Fruit fly (Drosophila melanogaster): ENCODE data around the gene CG13003.

Gene CG13003

DNA sequence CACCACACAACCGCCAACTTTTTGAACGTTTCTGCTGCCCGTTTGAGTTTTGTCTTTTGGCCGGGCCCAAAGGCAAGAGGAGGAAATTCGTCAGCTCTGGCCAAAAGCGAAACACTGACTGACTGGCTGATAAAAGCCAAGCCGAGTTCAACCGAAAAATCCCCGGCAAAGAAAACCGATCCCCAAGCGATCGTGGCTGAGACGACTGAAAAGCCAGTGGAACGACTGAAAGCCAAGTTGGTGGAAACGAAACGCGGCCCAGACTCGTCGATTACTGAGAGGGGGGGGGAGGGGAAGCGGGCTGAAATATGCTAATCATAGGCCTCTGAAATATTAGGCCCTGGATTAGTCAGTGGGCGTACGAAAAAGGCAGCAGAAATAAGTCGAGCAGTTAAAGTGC is at the start of gene CG13003 (continued):
- TF ChIP-seq C15 (GFP tag; IDR thresholded peaks at IDR 0.05): no peak
- no peak for TF ChIP-seq fd64A (GFP tag; optimal IDR thresholded peaks at IDR 0.05)
- TF ChIP-seq Gug (GFP tag; IDR thresholded peaks at IDR 0.05): no peak
- TF ChIP-seq CG10979 (tag; optimal IDR thresholded peaks at IDR 0.05): no peak
- TF ChIP-seq Hr3 (GFP tag; optimal IDR thresholded peaks at IDR 0.05): no peak
- peak; percentile 69 for TF ChIP-seq crol (GFP tag; IDR thresholded peaks at IDR 0.05)
- no peak for TF ChIP-seq chif (GFP tag; optimal IDR thresholded peaks at IDR 0.05)
- no peak for TF ChIP-seq Lim3 (GFP tag; IDR thresholded peaks at IDR 0.05)
- TF ChIP-seq CkIIα-i1 (GFP tag; IDR thresholded peaks at IDR 0.05): no peak
- TF ChIP-seq hb (GFP tag; IDR thresholded peaks at IDR 0.05; ENCODE audit: partially characterized antibody): no peak
- peak; percentile 29; the same call in 1 of the 2 replicates for TF ChIP-seq Rfx (GFP tag; IDR thresholded peaks at IDR 0.05)
- no peak for TF ChIP-seq abd-A (tag; optimal IDR thresholded peaks at IDR 0.05)
- no peak for TF ChIP-seq Stat92E (GFP tag; optimal IDR thresholded peaks at IDR 0.05)
- no peak for TF ChIP-seq pum (GFP tag; optimal IDR thresholded peaks at IDR 0.05)
- TF ChIP-seq yki (optimal IDR thresholded peaks at IDR 0.05): no peak
- no peak for TF ChIP-seq zfh2 (GFP tag; optimal IDR thresholded peaks at IDR 0.05)
- TF ChIP-seq CG15479 (GFP tag; optimal IDR thresholded peaks at IDR 0.05): no peak
- TF ChIP-seq Elba2 (GFP tag; optimal IDR thresholded peaks at IDR 0.05): no peak
- TF ChIP-seq ci (GFP tag; IDR thresholded peaks at IDR 0.05): peak; percentile 11; the same call in 1 of the 3 replicates
- no peak for TF ChIP-seq Eip74EF (GFP tag; optimal IDR thresholded peaks at IDR 0.05)
- TF ChIP-seq Deaf1 (tag; optimal IDR thresholded peaks at IDR 0.05): peak; percentile 88
- TF ChIP-seq sr (GFP tag; IDR thresholded peaks at IDR 0.05): no peak
- TF ChIP-seq unc-4 (GFP tag; IDR thresholded peaks at IDR 0.05; ENCODE audit: partially characterized antibody): no peak
- TF ChIP-seq sug (tag; optimal IDR thresholded peaks at IDR 0.05): no peak
- no peak for TF ChIP-seq Asciz (GFP tag; optimal IDR thresholded peaks at IDR 0.05)
- peak in 1 of 2 experiments; percentile 10 for TF ChIP-seq Hr78 (GFP tag; optimal IDR thresholded peaks at IDR 0.05)
- TF ChIP-seq lmd (GFP tag; IDR thresholded peaks at IDR 0.05): no peak
- TF ChIP-seq CG10274 (GFP tag; optimal IDR thresholded peaks at IDR 0.05): no peak
- peak; percentile 54 for TF ChIP-seq oc (tag; optimal IDR thresholded peaks at IDR 0.05)
- TF ChIP-seq CG3847 (GFP tag; IDR thresholded peaks at IDR 0.05): no peak
- TF ChIP-seq CG34422 (GFP tag; IDR thresholded peaks at IDR 0.05): 0 out of 3 replicates have a peak, but pooled peaks have one; percentile 20
- TF ChIP-seq sd (tag; optimal IDR thresholded peaks at IDR 0.05): no peak
- TF ChIP-seq Bteb2 (GFP tag; optimal IDR thresholded peaks at IDR 0.05): no peak
- TF ChIP-seq slbo (GFP tag; IDR thresholded peaks at IDR 0.05): no peak
- 0 out of 2 replicates have a peak, but pooled peaks have one; percentile 7 for TF ChIP-seq tna (GFP tag; IDR thresholded peaks at IDR 0.05; ENCODE audit: partially characterized antibody)
- TF ChIP-seq CG6791 (GFP tag; IDR thresholded peaks at IDR 0.05; ENCODE audit: partially characterized antibody): no peak
- TF ChIP-seq stc (GFP tag; IDR thresholded peaks at IDR 0.05): no peak
- TF ChIP-seq CG17359 (tag; optimal IDR thresholded peaks at IDR 0.05): no peak
- no peak for TF ChIP-seq Dfd (GFP tag; optimal IDR thresholded peaks at IDR 0.05)
- TF ChIP-seq nmo (GFP tag; optimal IDR thresholded peaks at IDR 0.05): no peak
- no peak for TF ChIP-seq CG31441 (GFP tag; IDR thresholded peaks at IDR 0.05)
- TF ChIP-seq pfk (GFP tag; optimal IDR thresholded peaks at IDR 0.05): peak; percentile 94
- TF ChIP-seq trh (GFP tag; optimal IDR thresholded peaks at IDR 0.05): no peak
- TF ChIP-seq Aef1 (GFP tag; IDR thresholded peaks at IDR 0.05): no peak
- no peak for TF ChIP-seq al (GFP tag; IDR thresholded peaks at IDR 0.05)
- TF ChIP-seq Med (GFP tag): peak; percentile 71
- no peak for TF ChIP-seq CG17186 (GFP tag; optimal IDR thresholded peaks at IDR 0.05)
